Worm (Caenorhabditis elegans) whole organism, midembryonic: ENCODE data around the gene Y60A3A.25.

Experiments used
- cog-1 ChIP-seq: sonication (generic microtip); optimal IDR thresholded peaks from 2 replicates; lab custom pipeline; 2016; ENCODE audit warnings: missing genetic modification characterization, missing compliant biosample characterization
- flt-1 ChIP-seq: fragments of 200-800 bp; sonication (Bioruptor generic); IDR thresholded peaks from 2 replicates; pipeline ENCODE4 v1.3.6; 2022; ENCODE audit warnings: missing genetic modification characterization, missing compliant biosample characterization
- klf-2 ChIP-seq: fragments of 200-800 bp; sonication (Bioruptor generic); conservative IDR thresholded peaks from 2 replicates; pipeline ENCODE4 v1.3.6; 2022; ENCODE audit warnings: missing genetic modification reagents, missing genetic modification characterization, missing compliant biosample characterization
- med-1 ChIP-seq: sonication (generic microtip); optimal IDR thresholded peaks from 2 replicates; lab custom pipeline; 2017; ENCODE audit warnings: missing genetic modification characterization, mild to moderate bottlenecking, missing compliant biosample characterization, antibody characterized with exemption, missing genetic modification reagents; ENCODE audit not compliant: insufficient read depth
- ref-1 ChIP-seq: fragments of 200-800 bp; sonication (Bioruptor generic); conservative IDR thresholded peaks from 2 replicates; pipeline ENCODE4 v1.3.6; 2022; ENCODE audit warnings: missing genetic modification reagents, missing genetic modification characterization, missing compliant biosample characterization
- ztf-29 ChIP-seq: fragments of 200-800 bp; sonication (Bioruptor generic); IDR thresholded peaks from 2 replicates; pipeline ENCODE4 v1.3.6; 2022; ENCODE audit warnings: missing genetic modification reagents, missing genetic modification characterization, missing compliant biosample characterization

DNA sequence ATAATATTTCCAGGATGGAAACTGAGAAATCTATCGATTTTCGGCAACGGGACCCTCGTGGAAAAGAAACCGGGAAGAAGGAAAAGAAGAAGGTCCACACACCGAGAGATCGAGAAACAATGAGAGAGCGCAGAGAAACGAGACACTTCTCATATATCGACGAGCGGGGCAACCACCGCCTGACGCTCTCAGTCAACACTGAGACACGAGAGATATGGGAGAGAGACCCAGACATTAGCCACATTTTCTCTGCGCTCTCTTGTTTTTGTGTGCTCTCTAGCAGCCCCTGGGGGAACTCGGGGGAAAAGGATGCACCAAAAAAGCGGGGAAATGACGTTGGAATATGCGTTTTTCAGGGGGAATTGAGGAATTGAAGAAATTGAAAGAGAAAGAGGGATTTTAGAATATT lies 11.7 kb upstream of the Y60A3A.25 start:
- no peak for TF ChIP-seq flt-1 (GFP tag; lab: Robert Waterston, UW)
- TF ChIP-seq ref-1 (GFP tag; lab: Robert Waterston, UW), result no peak
- no peak for TF ChIP-seq med-1 (GFP tag; lab: Kevin White, UChicago)
- no peak for TF ChIP-seq ztf-29 (GFP tag; lab: Robert Waterston, UW)
- no peak for TF ChIP-seq klf-2 (GFP tag; lab: Robert Waterston, UW)
- peak; percentile 4 for TF ChIP-seq cog-1 (tag; lab: Kevin White, UChicago)
